Worm (Caenorhabditis elegans) whole organism, L1 larva: ENCODE measurements around the gene C25D7.9.

Experiments
- elt-2 ChIP-seq: sonication (generic microtip); optimal IDR thresholded peaks from 2 replicates; lab custom pipeline; 2016; ENCODE audit warnings: missing genetic modification characterization, mild to moderate bottlenecking, inconsistent platforms, missing compliant biosample characterization, missing genetic modification reagents
- lir-3 ChIP-seq: sonication (generic microtip); optimal IDR thresholded peaks from 2 replicates; lab custom pipeline; 2016; ENCODE audit warnings: mild to moderate bottlenecking, missing genetic modification characterization, moderate library complexity, missing compliant biosample characterization; ENCODE audit not compliant: poor library complexity

ce11 chrV:15063987-15064386 is 948 bp upstream of the C25D7.9 start, which contains the start of gene rap-2:
- TF ChIP-seq elt-2 (tag; lab: Kevin White, UChicago): no peak
- no peak for TF ChIP-seq lir-3
